Fruit fly (Drosophila melanogaster) whole organism, embryonic: ENCODE results near the gene Gorab.

ENCODE experiments used
- Asciz ChIP-seq: fragments of 200-800 bp; sonication (Bioruptor generic); optimal IDR thresholded peaks from 2 replicates; lab custom pipeline; 2017; ENCODE audit warnings: missing biosample characterization, mild to moderate bottlenecking, missing genetic modification characterization, missing genetic modification reagents
- Bgb ChIP-seq: fragments of 200-800 bp; sonication (Bioruptor generic); IDR thresholded peaks from 2 replicates; pipeline ENCODE4 v1.3.6; 2022; ENCODE audit warnings: missing biosample characterization, missing genetic modification characterization; ENCODE audit not compliant: partially characterized antibody
- Bteb2 ChIP-seq: fragments of 200-800 bp; sonication (Bioruptor generic); optimal IDR thresholded peaks from 2 replicates; lab custom pipeline; 2016; ENCODE audit warnings: missing biosample characterization, missing genetic modification characterization
- CG10462 ChIP-seq: fragments of 200-800 bp; sonication (Bioruptor generic); optimal IDR thresholded peaks from 2 replicates; lab custom pipeline; 2016; ENCODE audit warnings: missing biosample characterization, missing genetic modification characterization
- CG11247 ChIP-seq: fragments of 200-800 bp; sonication (Bioruptor generic); IDR thresholded peaks from 2 replicates; pipeline ENCODE4 v1.3.6; 2022; ENCODE audit warnings: missing biosample characterization, missing genetic modification characterization
- CG11398 ChIP-seq: fragments of 200-800 bp; sonication (Bioruptor generic); optimal IDR thresholded peaks from 2 replicates; lab custom pipeline; 2016; ENCODE audit warnings: missing biosample characterization, missing genetic modification characterization
- CG12236 ChIP-seq: fragments of 200-800 bp; sonication (Bioruptor generic); optimal IDR thresholded peaks from 2 replicates; lab custom pipeline; 2016; ENCODE audit warnings: missing biosample characterization, missing genetic modification characterization
- CG12391 ChIP-seq: fragments of 200-800 bp; sonication (Bioruptor generic); optimal IDR thresholded peaks from 3 replicates; lab custom pipeline; 2018; ENCODE audit warnings: missing biosample characterization, mild to moderate bottlenecking, missing genetic modification characterization, moderate library complexity
- CG12769 ChIP-seq: fragments of 200-800 bp; sonication (Bioruptor generic); optimal IDR thresholded peaks from 2 replicates; lab custom pipeline; 2019; ENCODE audit warnings: missing biosample characterization, mild to moderate bottlenecking, missing genetic modification characterization, moderate library complexity
- CG15073 ChIP-seq: fragments of 200-800 bp; sonication (Bioruptor generic); optimal IDR thresholded peaks from 2 replicates; lab custom pipeline; 2016; ENCODE audit warnings: missing biosample characterization, missing genetic modification characterization
- CG17328 ChIP-seq: fragments of 200-800 bp; sonication (Bioruptor generic); IDR thresholded peaks from 2 replicates; pipeline ENCODE4 v1.3.6; 2022; ENCODE audit warnings: missing biosample characterization, missing genetic modification characterization
- CG17568 ChIP-seq: fragments of 200-800 bp; sonication (Bioruptor generic); optimal IDR thresholded peaks from 2 replicates; lab custom pipeline; 2018; ENCODE audit warnings: missing biosample characterization, mild to moderate bottlenecking, missing genetic modification characterization, moderate library complexity
- CG17829 ChIP-seq: fragments of 200-800 bp; optimal IDR thresholded peaks from 2 replicates; lab custom pipeline; 2019; ENCODE audit warnings: missing biosample characterization, mild to moderate bottlenecking, missing genetic modification characterization, moderate library complexity
- CG31224 ChIP-seq: fragments of 200-800 bp; sonication (Bioruptor generic); IDR thresholded peaks from 2 replicates; pipeline ENCODE4 v1.3.6; 2022; ENCODE audit warnings: missing biosample characterization, missing genetic modification characterization
- CG31365 ChIP-seq: fragments of 200-800 bp; sonication (Bioruptor generic); optimal IDR thresholded peaks from 2 replicates; lab custom pipeline; 2018; ENCODE audit warnings: missing biosample characterization, mild to moderate bottlenecking, missing genetic modification characterization
- CG3281 ChIP-seq: fragments of 200-800 bp; sonication (Bioruptor generic); optimal IDR thresholded peaks from 3 replicates; lab custom pipeline; 2017; ENCODE audit warnings: missing biosample characterization, mild to moderate bottlenecking, missing genetic modification characterization
- CG33213 ChIP-seq: fragments of 200-800 bp; sonication (Bioruptor generic); optimal IDR thresholded peaks from 3 replicates; lab custom pipeline; 2016; ENCODE audit warnings: missing biosample characterization, missing genetic modification characterization
- CG4707 ChIP-seq: fragments of 200-800 bp; sonication (Bioruptor generic); optimal IDR thresholded peaks from 2 replicates; lab custom pipeline; 2018; ENCODE audit warnings: missing biosample characterization, mild to moderate bottlenecking, missing genetic modification characterization, moderate library complexity
- CG7839 ChIP-seq: fragments of 200-800 bp; sonication (Bioruptor generic); optimal IDR thresholded peaks from 3 replicates; lab custom pipeline; 2018; ENCODE audit warnings: missing biosample characterization, mild to moderate bottlenecking, missing genetic modification characterization, moderate library complexity
- CG8359 ChIP-seq: fragments of 200-800 bp; sonication (Bioruptor generic); optimal IDR thresholded peaks from 2 replicates; lab custom pipeline; 2017; ENCODE audit warnings: missing biosample characterization, mild to moderate bottlenecking, missing genetic modification characterization, borderline replicate concordance
- CG8478 ChIP-seq: fragments of >200 bp; optimal IDR thresholded peaks from 2 replicates; lab custom pipeline; 2018
- CG9437 ChIP-seq: fragments of 200-800 bp; sonication (Bioruptor generic); optimal IDR thresholded peaks from 2 replicates; lab custom pipeline; 2018; ENCODE audit warnings: missing biosample characterization, mild to moderate bottlenecking, missing genetic modification characterization
- Chrac-16 ChIP-seq: fragments of 200-800 bp; sonication (Bioruptor generic); optimal IDR thresholded peaks from 3 replicates; lab custom pipeline; 2016; ENCODE audit warnings: missing biosample characterization, missing genetic modification characterization
- CrebB ChIP-seq: fragments of 200-800 bp; sonication (Bioruptor generic); optimal IDR thresholded peaks from 3 replicates; lab custom pipeline; 2018; ENCODE audit warnings: missing biosample characterization, mild to moderate bottlenecking, missing genetic modification characterization
- D ChIP-seq, 2 experiments: fragments of 200-800 bp in 1 of 2; fragments of >200 bp in 1 of 2; sonication (Bioruptor generic) in 1 of 2; optimal IDR thresholded peaks; 2 replicates in 1 of 2; 3 replicates in 1 of 2; lab custom pipeline; 2017; ENCODE audit warnings: mild to moderate bottlenecking in 1 of 2, missing biosample characterization in 1 of 2, missing genetic modification characterization in 1 of 2, missing genetic modification reagents in 1 of 2
- Dad ChIP-seq: fragments of 200-800 bp; sonication (Bioruptor generic); optimal IDR thresholded peaks from 3 replicates; lab custom pipeline; 2016; ENCODE audit warnings: missing biosample characterization, missing genetic modification characterization
- GATAe ChIP-seq: fragments of 200-800 bp; sonication (Bioruptor generic); conservative IDR thresholded peaks from 2 replicates; pipeline ENCODE4 v1.3.6; 2022; ENCODE audit warnings: missing biosample characterization, missing genetic modification characterization
- H2.0 ChIP-seq: fragments of 200-800 bp; sonication (Bioruptor generic); IDR thresholded peaks from 2 replicates; pipeline ENCODE4 v1.3.6; 2022; ENCODE audit warnings: missing biosample characterization, missing genetic modification characterization
- HHEX ChIP-seq: fragments of 200-800 bp; sonication (Bioruptor generic); optimal IDR thresholded peaks from 3 replicates; lab custom pipeline; 2017; ENCODE audit warnings: missing biosample characterization, mild to moderate bottlenecking, missing genetic modification characterization, missing genetic modification reagents
- HmgD ChIP-seq: fragments of 200-800 bp; sonication (Bioruptor generic); optimal IDR thresholded peaks from 3 replicates; lab custom pipeline; 2016; ENCODE audit warnings: missing biosample characterization, missing genetic modification characterization
- PHDP ChIP-seq: fragments of 200-800 bp; sonication (Bioruptor generic); optimal IDR thresholded peaks from 3 replicates; lab custom pipeline; 2018; ENCODE audit warnings: missing biosample characterization, mild to moderate bottlenecking, missing genetic modification characterization, moderate library complexity
- Spps ChIP-seq: fragments of 200-800 bp; sonication (Bioruptor generic); optimal IDR thresholded peaks from 2 replicates; lab custom pipeline; 2018; ENCODE audit warnings: missing biosample characterization, mild to moderate bottlenecking, missing genetic modification characterization
- TFAM ChIP-seq: fragments of 200-800 bp; sonication (Bioruptor generic); optimal IDR thresholded peaks from 2 replicates; lab custom pipeline; 2017; ENCODE audit warnings: missing biosample characterization, missing genetic modification characterization, inconsistent platforms
- Xbp1 ChIP-seq: fragments of 200-800 bp; sonication (Bioruptor generic); optimal IDR thresholded peaks from 3 replicates; lab custom pipeline; 2016; ENCODE audit warnings: missing biosample characterization, mild to moderate bottlenecking, missing genetic modification characterization
- Xrp1 ChIP-seq: fragments of 200-800 bp; sonication (Bioruptor generic); IDR thresholded peaks from 2 replicates; pipeline ENCODE4 v1.3.6; 2022; ENCODE audit warnings: missing biosample characterization, missing genetic modification characterization
- cad ChIP-seq: fragments of >200 bp; optimal IDR thresholded peaks from 2 replicates; lab custom pipeline; 2017; ENCODE audit warnings: missing biosample characterization, missing genetic modification characterization
- croc ChIP-seq: fragments of 200-800 bp; sonication (Bioruptor generic); conservative IDR thresholded peaks from 3 replicates; pipeline ENCODE4 v1.3.6; 2022; ENCODE audit warnings: missing biosample characterization, missing genetic modification characterization
- dimm ChIP-seq: fragments of 200-800 bp; sonication (Bioruptor generic); IDR thresholded peaks from 2 replicates; pipeline ENCODE4 v1.3.6; 2022; ENCODE audit warnings: missing biosample characterization, missing genetic modification characterization
- exex ChIP-seq: fragments of 200-800 bp; sonication (Bioruptor generic); optimal IDR thresholded peaks from 4 replicates; lab custom pipeline; 2018; ENCODE audit warnings: missing biosample characterization, mild to moderate bottlenecking, missing genetic modification characterization, moderate library complexity
- ftz-f1 ChIP-seq: fragments of 200-800 bp; sonication (Bioruptor generic); optimal IDR thresholded peaks from 2 replicates; lab custom pipeline; 2016; ENCODE audit warnings: missing biosample characterization, missing genetic modification characterization
- grn ChIP-seq: fragments of 200-800 bp; sonication (Bioruptor generic); optimal IDR thresholded peaks from 3 replicates; lab custom pipeline; 2017; ENCODE audit warnings: missing biosample characterization, missing genetic modification characterization
- ham ChIP-seq: fragments of 200-800 bp; sonication (Bioruptor generic); IDR thresholded peaks from 2 replicates; pipeline ENCODE4 v1.3.6; 2022; ENCODE audit warnings: missing biosample characterization, missing genetic modification characterization
- hbn ChIP-seq: fragments of 200-800 bp; sonication (Bioruptor generic); IDR thresholded peaks from 2 replicates; pipeline ENCODE4 v1.3.6; 2022; ENCODE audit warnings: missing biosample characterization, missing genetic modification characterization; ENCODE audit not compliant: partially characterized antibody
- knrl ChIP-seq: fragments of 200-800 bp; sonication (Bioruptor generic); IDR thresholded peaks from 3 replicates; pipeline ENCODE4 v1.3.6; 2022; ENCODE audit warnings: missing biosample characterization, missing genetic modification characterization; ENCODE audit not compliant: partially characterized antibody
- otp ChIP-seq: fragments of 200-800 bp; sonication (Bioruptor generic); IDR thresholded peaks from 3 replicates; pipeline ENCODE4, ENCODE4 v1.3.6; 2022; ENCODE audit warnings: missing biosample characterization, missing genetic modification characterization
- rib ChIP-seq: fragments of 200-800 bp; sonication (Bioruptor generic); IDR thresholded peaks from 2 replicates; pipeline ENCODE4 v1.3.6; 2022; ENCODE audit warnings: missing biosample characterization, missing genetic modification characterization
- row ChIP-seq: fragments of 200-800 bp; sonication (Bioruptor generic); IDR thresholded peaks from 3 replicates; pipeline ENCODE4 v1.3.6; 2022; ENCODE audit warnings: missing biosample characterization, missing genetic modification characterization
- slou ChIP-seq: fragments of 200-800 bp; sonication (Bioruptor generic); optimal IDR thresholded peaks from 3 replicates; lab custom pipeline; 2016; ENCODE audit warnings: missing biosample characterization, missing genetic modification characterization
- ssp ChIP-seq: fragments of 200-800 bp; sonication (Bioruptor generic); IDR thresholded peaks from 2 replicates; pipeline ENCODE4 v1.3.6; 2022; ENCODE audit warnings: missing biosample characterization, missing genetic modification characterization
- tgo ChIP-seq: fragments of 200-800 bp; sonication (Bioruptor generic); IDR thresholded peaks from 3 replicates; pipeline ENCODE4 v1.3.6; 2022; ENCODE audit warnings: missing biosample characterization, missing genetic modification characterization
- zen2 ChIP-seq: fragments of 200-800 bp; sonication (Bioruptor generic); IDR thresholded peaks from 3 replicates; pipeline ENCODE4 v1.3.6; 2022; ENCODE audit warnings: missing biosample characterization, missing genetic modification characterization; ENCODE audit not compliant: partially characterized antibody

The Gorab gene

dm6 chr3L:17457695-17458242 lies 29.1 kb upstream of the Gorab start (continued):
- no peak for TF ChIP-seq exex (tag; lab: Kevin White, UChicago)
- TF ChIP-seq CG17568 (GFP tag; lab: Kevin White, UChicago) = no peak
- no peak for TF ChIP-seq CG31224
- peak; percentile 62; the same call in 1 of the 2 replicates for TF ChIP-seq Xrp1
- TF ChIP-seq CG11247 (GFP tag; lab: Robert Waterston, UW) = no peak
- no peak for TF ChIP-seq knrl
- TF ChIP-seq CG8478 = no peak
- TF ChIP-seq CG11398 (GFP tag; lab: Kevin White, UChicago) = no peak
- TF ChIP-seq rib (GFP tag; lab: Robert Waterston, UW) = no peak
- peak; percentile 39 for TF ChIP-seq CG12391
- no peak for TF ChIP-seq HmgD (GFP tag; lab: Kevin White, UChicago)
- no peak for TF ChIP-seq croc
- TF ChIP-seq grn (GFP tag; lab: Kevin White, UChicago) = no peak
- TF ChIP-seq ham (GFP tag; lab: Robert Waterston, UW) = no peak
- TF ChIP-seq CG4707 (GFP tag; lab: Kevin White, UChicago) = no peak
- no peak for TF ChIP-seq CG31365
- no peak for TF ChIP-seq otp (GFP tag; lab: Robert Waterston, UW)
- no peak for TF ChIP-seq Chrac-16
- peak; percentile 24 for TF ChIP-seq CG7839 (tag; lab: Kevin White, UChicago)
- TF ChIP-seq CG17829 = peak; percentile 23
- TF ChIP-seq cad (GFP tag; lab: Kevin White, UChicago) = no peak
- no peak for TF ChIP-seq ssp (GFP tag; lab: Robert Waterston, UW)
- TF ChIP-seq ftz-f1 (GFP tag; lab: Kevin White, UChicago) = no peak
- TF ChIP-seq CG9437 (GFP tag; lab: Kevin White, UChicago) = peak; percentile 1
- TF ChIP-seq Asciz = peak; percentile 12
- no peak for TF ChIP-seq zen2 (GFP tag; lab: Robert Waterston, UW)
- TF ChIP-seq D (optimal IDR thresholded peaks at IDR 0.05; lab: Kevin White, UChicago) = no peak
- TF ChIP-seq D (GFP tag; optimal IDR thresholded peaks at IDR 0.05; lab: Kevin White, UChicago) = peak; percentile 8
- peak; percentile 37 for TF ChIP-seq HHEX (GFP tag; lab: Kevin White, UChicago)
- TF ChIP-seq Dad = no peak
- no peak for TF ChIP-seq GATAe
- peak; percentile 61 for TF ChIP-seq row (GFP tag; lab: Robert Waterston, UW)
- TF ChIP-seq dimm (GFP tag; lab: Robert Waterston, UW) = no peak
- TF ChIP-seq CG17328 (GFP tag; lab: Robert Waterston, UW) = peak; percentile 52
- TF ChIP-seq CG3281 = no peak
- TF ChIP-seq Bgb = no peak
- TF ChIP-seq CG8359 (GFP tag; lab: Kevin White, UChicago) = no peak
- TF ChIP-seq CrebB = no peak
- TF ChIP-seq hbn (GFP tag; lab: Robert Waterston, UW) = no peak
- no peak for TF ChIP-seq tgo (GFP tag; lab: Robert Waterston, UW)
- TF ChIP-seq Bteb2 (GFP tag; lab: Kevin White, UChicago) = no peak
- no peak for TF ChIP-seq CG10462 (GFP tag; lab: Kevin White, UChicago)
- no peak for TF ChIP-seq CG12236 (GFP tag; lab: Kevin White, UChicago)
- peak; percentile 26 for TF ChIP-seq PHDP (tag; lab: Kevin White, UChicago)
- TF ChIP-seq slou (GFP tag; lab: Kevin White, UChicago) = no peak
- TF ChIP-seq Xbp1 (GFP tag; lab: Kevin White, UChicago) = no peak
- no peak for TF ChIP-seq Spps (tag; lab: Kevin White, UChicago)
- no peak for TF ChIP-seq CG12769
- 0 out of 2 replicates have a peak, but pooled peaks have one; percentile 3 for TF ChIP-seq H2.0 (GFP tag; lab: Robert Waterston, UW)
- no peak for TF ChIP-seq CG33213 (GFP tag; lab: Kevin White, UChicago)
- no peak for TF ChIP-seq CG15073 (GFP tag; lab: Kevin White, UChicago)
- no peak for TF ChIP-seq TFAM (GFP tag; lab: Kevin White, UChicago)
